Fruit fly (Drosophila melanogaster) whole organism, embryonic: Measurements from ENCODE around the gene Tpst.

Experiments
- CG11723 ChIP-seq: fragments of 200-800 bp; sonication (Bioruptor generic); optimal IDR thresholded peaks from 2 replicates; lab custom pipeline; 2017; ENCODE audit warnings: missing biosample characterization, mild to moderate bottlenecking, missing genetic modification characterization
- CG12219 ChIP-seq: fragments of 200-800 bp; sonication (Bioruptor generic); optimal IDR thresholded peaks from 3 replicates; lab custom pipeline; 2018; ENCODE audit warnings: missing biosample characterization, mild to moderate bottlenecking, missing genetic modification characterization
- CG1233 ChIP-seq: fragments of 200-800 bp; sonication (Bioruptor generic); optimal IDR thresholded peaks from 4 replicates; lab custom pipeline; 2018; ENCODE audit warnings: missing biosample characterization, mild to moderate bottlenecking, missing genetic modification characterization
- CG12769 ChIP-seq: fragments of 200-800 bp; sonication (Bioruptor generic); optimal IDR thresholded peaks from 2 replicates; lab custom pipeline; 2019; ENCODE audit warnings: missing biosample characterization, mild to moderate bottlenecking, missing genetic modification characterization, moderate library complexity
- CG13296 ChIP-seq: fragments of 200-800 bp; sonication (Bioruptor generic); optimal IDR thresholded peaks from 3 replicates; lab custom pipeline; 2018; ENCODE audit warnings: missing biosample characterization, mild to moderate bottlenecking, missing genetic modification characterization
- CG15073 ChIP-seq: fragments of 200-800 bp; sonication (Bioruptor generic); optimal IDR thresholded peaks from 2 replicates; lab custom pipeline; 2016; ENCODE audit warnings: missing biosample characterization, missing genetic modification characterization
- CG1529 ChIP-seq: fragments of 200-800 bp; sonication (Bioruptor generic); optimal IDR thresholded peaks from 3 replicates; lab custom pipeline; 2018; ENCODE audit warnings: missing biosample characterization, missing genetic modification characterization
- CG15479 ChIP-seq: fragments of 200-800 bp; sonication (Bioruptor generic); optimal IDR thresholded peaks from 3 replicates; lab custom pipeline; 2019; ENCODE audit warnings: missing biosample characterization, mild to moderate bottlenecking, missing genetic modification characterization, moderate library complexity
- CG15601 ChIP-seq: fragments of 200-800 bp; sonication (Bioruptor generic); optimal IDR thresholded peaks from 3 replicates; lab custom pipeline; 2019; ENCODE audit warnings: missing biosample characterization, mild to moderate bottlenecking, missing genetic modification characterization, moderate library complexity
- CG1603 ChIP-seq: fragments of 200-800 bp; sonication (Bioruptor generic); optimal IDR thresholded peaks from 2 replicates; lab custom pipeline; 2019; ENCODE audit warnings: missing biosample characterization, mild to moderate bottlenecking, missing genetic modification characterization, moderate library complexity
- CG16863 ChIP-seq: fragments of 200-800 bp; sonication (Bioruptor generic); optimal IDR thresholded peaks from 3 replicates; lab custom pipeline; 2016; ENCODE audit warnings: missing biosample characterization, missing genetic modification characterization
- CG18262 ChIP-seq: fragments of 200-800 bp; optimal IDR thresholded peaks from 3 replicates; lab custom pipeline; 2019; ENCODE audit warnings: missing biosample characterization, mild to moderate bottlenecking, missing genetic modification characterization, moderate library complexity
- CG18599 ChIP-seq: fragments of 200-800 bp; sonication (Bioruptor generic); optimal IDR thresholded peaks from 3 replicates; lab custom pipeline; 2017; ENCODE audit warnings: missing biosample characterization, missing genetic modification characterization, mild to moderate bottlenecking, moderate library complexity, missing genetic modification reagents
- CG2120 ChIP-seq: fragments of 200-800 bp; sonication (Bioruptor generic); optimal IDR thresholded peaks from 3 replicates; lab custom pipeline; 2016; ENCODE audit warnings: missing biosample characterization, missing genetic modification characterization
- CG2202 ChIP-seq: fragments of 200-800 bp; sonication (Bioruptor generic); optimal IDR thresholded peaks from 2 replicates; lab custom pipeline; 2018; ENCODE audit warnings: missing biosample characterization, mild to moderate bottlenecking, missing genetic modification characterization
- CG2678 ChIP-seq: fragments of 200-800 bp; sonication (Bioruptor generic); optimal IDR thresholded peaks from 3 replicates; lab custom pipeline; 2019; ENCODE audit warnings: missing biosample characterization, mild to moderate bottlenecking, missing genetic modification characterization, moderate library complexity
- CG2889 ChIP-seq: fragments of 200-800 bp; sonication (Bioruptor generic); IDR thresholded peaks from 3 replicates; pipeline ENCODE4 v1.3.6; 2022; ENCODE audit warnings: missing biosample characterization, missing genetic modification characterization
- CG4328 ChIP-seq: fragments of 200-800 bp; sonication (Bioruptor generic); optimal IDR thresholded peaks from 3 replicates; lab custom pipeline; 2017; ENCODE audit warnings: missing biosample characterization, missing genetic modification reagents, missing genetic modification characterization
- CG6175 ChIP-seq: fragments of 200-800 bp; sonication (Bioruptor generic); IDR thresholded peaks from 3 replicates; pipeline ENCODE4 v1.3.6; 2022; ENCODE audit warnings: missing biosample characterization, missing genetic modification characterization
- CG7556 ChIP-seq: fragments of 200-800 bp; sonication (Bioruptor generic); optimal IDR thresholded peaks from 2 replicates; lab custom pipeline; 2017; ENCODE audit warnings: missing biosample characterization, mild to moderate bottlenecking, missing genetic modification characterization
- CG7928 ChIP-seq: fragments of 200-800 bp; sonication (Bioruptor generic); optimal IDR thresholded peaks from 2 replicates; lab custom pipeline; 2017; ENCODE audit warnings: missing biosample characterization, mild to moderate bottlenecking, missing genetic modification characterization
- CG9727 ChIP-seq: fragments of 200-800 bp; sonication (Bioruptor generic); optimal IDR thresholded peaks from 3 replicates; lab custom pipeline; 2017; ENCODE audit warnings: missing biosample characterization, mild to moderate bottlenecking, missing genetic modification characterization
- Hmr ChIP-seq: fragments of 200-800 bp; sonication (Bioruptor generic); optimal IDR thresholded peaks from 3 replicates; lab custom pipeline; 2017; ENCODE audit warnings: mild to moderate bottlenecking, missing biosample characterization, missing genetic modification reagents, missing genetic modification characterization
- Kr ChIP-seq: fragments of 200-800 bp; sonication (Bioruptor generic); optimal IDR thresholded peaks from 2 replicates; lab custom pipeline; 2017; ENCODE audit warnings: missing biosample characterization, mild to moderate bottlenecking, missing genetic modification characterization
- MBD-R2 ChIP-seq: fragments of 200-800 bp; sonication (Bioruptor generic); IDR thresholded peaks from 2 replicates; pipeline ENCODE4 v1.3.6; 2022; ENCODE audit warnings: missing biosample characterization, missing genetic modification characterization
- Med ChIP-seq: fragments of 200-800 bp; sonication (Bioruptor generic); peaks from one replicate; lab custom pipeline; 2016; ENCODE audit warnings: missing biosample characterization, missing genetic modification characterization, mild to moderate bottlenecking, inconsistent platforms, moderate library complexity
- Meics ChIP-seq: fragments of 200-800 bp; sonication (Bioruptor generic); optimal IDR thresholded peaks from 2 replicates; lab custom pipeline; 2017; ENCODE audit warnings: missing biosample characterization, mild to moderate bottlenecking, missing genetic modification characterization
- NFAT ChIP-seq: fragments of 200-800 bp; sonication (Bioruptor generic); IDR thresholded peaks from 2 replicates; pipeline ENCODE4 v1.3.6; 2022; ENCODE audit warnings: missing biosample characterization, missing genetic modification characterization
- Pdp1 ChIP-seq, 2 experiments: fragments of 200-800 bp; sonication (Bioruptor generic); optimal IDR thresholded peaks; 3 replicates each; lab custom pipeline; 2016; ENCODE audit warnings: missing biosample characterization in 2 of 2, missing genetic modification characterization in 2 of 2, mild to moderate bottlenecking in 1 of 2, moderate library complexity in 1 of 2
- Sry-β ChIP-seq: fragments of 200-800 bp; sonication (Bioruptor generic); optimal IDR thresholded peaks from 2 replicates; lab custom pipeline; 2018; ENCODE audit warnings: missing biosample characterization, mild to moderate bottlenecking, missing genetic modification characterization, moderate library complexity
- az2 ChIP-seq: fragments of 200-800 bp; sonication (Bioruptor generic); optimal IDR thresholded peaks from 3 replicates; lab custom pipeline; 2016; ENCODE audit warnings: missing biosample characterization, missing genetic modification characterization
- ci ChIP-seq: fragments of 200-800 bp; sonication (Bioruptor generic); IDR thresholded peaks from 3 replicates; pipeline ENCODE4 v1.3.6; 2022; ENCODE audit warnings: missing biosample characterization, missing genetic modification characterization
- crc ChIP-seq: fragments of 200-800 bp; sonication (Bioruptor generic); optimal IDR thresholded peaks from 2 replicates; lab custom pipeline; 2016; ENCODE audit warnings: missing biosample characterization, missing genetic modification characterization
- crol ChIP-seq: fragments of 200-800 bp; sonication (Bioruptor generic); IDR thresholded peaks from 2 replicates; pipeline ENCODE4 v1.3.6; 2022; ENCODE audit warnings: missing biosample characterization, missing genetic modification characterization
- cwo ChIP-seq: fragments of 200-800 bp; sonication (Bioruptor generic); optimal IDR thresholded peaks from 3 replicates; lab custom pipeline; 2017; ENCODE audit warnings: missing biosample characterization, missing genetic modification characterization, mild to moderate bottlenecking, moderate library complexity, missing genetic modification reagents
- fd102C ChIP-seq: fragments of 200-800 bp; sonication (Bioruptor generic); optimal IDR thresholded peaks from 2 replicates; lab custom pipeline; 2018; ENCODE audit warnings: missing biosample characterization, mild to moderate bottlenecking, missing genetic modification characterization, moderate library complexity
- ftz-f1 ChIP-seq: fragments of 200-800 bp; sonication (Bioruptor generic); optimal IDR thresholded peaks from 2 replicates; lab custom pipeline; 2016; ENCODE audit warnings: missing biosample characterization, missing genetic modification characterization
- grau ChIP-seq: fragments of 200-800 bp; optimal IDR thresholded peaks from 3 replicates; lab custom pipeline; 2019; ENCODE audit warnings: missing biosample characterization, mild to moderate bottlenecking, missing genetic modification characterization, moderate library complexity
- gsb ChIP-seq: fragments of 200-800 bp; sonication (Bioruptor generic); IDR thresholded peaks from 2 replicates; pipeline ENCODE4 v1.3.6; 2022; ENCODE audit warnings: missing biosample characterization, missing genetic modification characterization
- insv ChIP-seq, 2 experiments: fragments of 200-800 bp; sonication (Bioruptor generic); optimal IDR thresholded peaks; 3 replicates each; lab custom pipeline; 2016 to 2018; ENCODE audit warnings: missing biosample characterization in 2 of 2, missing genetic modification characterization in 2 of 2
- schlank ChIP-seq: fragments of 200-800 bp; sonication (Bioruptor generic); optimal IDR thresholded peaks from 2 replicates; lab custom pipeline; 2018; ENCODE audit warnings: missing biosample characterization, mild to moderate bottlenecking, missing genetic modification characterization
- sd ChIP-seq: fragments of 200-800 bp; sonication (Bioruptor generic); optimal IDR thresholded peaks from 3 replicates; lab custom pipeline; 2018; ENCODE audit warnings: missing biosample characterization, mild to moderate bottlenecking, missing genetic modification characterization, moderate library complexity
- sens ChIP-seq: fragments of 200-800 bp; sonication (Bioruptor generic); peaks from one replicate; lab custom pipeline; 2016; ENCODE audit warnings: missing biosample characterization, missing genetic modification characterization
- so ChIP-seq: fragments of 200-800 bp; sonication (Bioruptor generic); IDR thresholded peaks from 3 replicates; pipeline ENCODE4 v1.3.6; 2022; ENCODE audit warnings: missing biosample characterization, missing genetic modification characterization
- sob ChIP-seq: fragments of 200-800 bp; sonication (Bioruptor generic); IDR thresholded peaks from 2 replicates; pipeline ENCODE4 v1.3.6; 2022; ENCODE audit warnings: missing biosample characterization, missing genetic modification characterization
- sug ChIP-seq: fragments of 200-800 bp; optimal IDR thresholded peaks from 2 replicates; lab custom pipeline; 2019; ENCODE audit warnings: missing biosample characterization, mild to moderate bottlenecking, missing genetic modification characterization, moderate library complexity
- tll ChIP-seq, 2 experiments: fragments of 200-800 bp in 1 of 2; fragments of >200 bp in 1 of 2; sonication (Bioruptor generic) in 1 of 2; optimal IDR thresholded peaks; 2 replicates each; lab custom pipeline; 2017 to 2019; ENCODE audit warnings: missing biosample characterization in 2 of 2, missing genetic modification characterization in 2 of 2, mild to moderate bottlenecking in 1 of 2, moderate library complexity in 1 of 2
- ttk ChIP-seq: fragments of 200-800 bp; sonication (Bioruptor generic); IDR thresholded peaks from 2 replicates; pipeline ENCODE4 v2.1.2; 2022; ENCODE audit warnings: missing biosample characterization, missing genetic modification characterization

The Tpst gene

DNA sequence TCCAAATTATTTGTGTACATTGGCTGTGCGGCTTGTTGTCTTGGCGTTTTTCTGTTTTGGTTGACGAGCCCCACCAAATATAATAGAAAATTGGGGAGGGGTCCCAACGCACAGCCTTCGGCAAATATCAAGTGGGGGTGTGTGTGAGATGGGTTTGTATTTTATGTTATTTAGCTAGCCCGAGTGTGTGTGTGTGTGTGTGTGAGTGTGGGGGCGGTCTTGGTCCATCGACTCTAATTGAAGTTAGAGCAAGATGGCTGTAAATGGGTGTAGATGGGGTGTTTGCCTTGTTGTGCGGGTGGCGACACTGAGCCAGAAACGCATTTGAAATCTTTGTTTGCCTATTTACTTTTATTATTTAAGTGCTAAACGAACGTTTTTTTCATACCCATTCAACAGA is 69.0 kb downstream of the Tpst start (continued):
- peak; percentile 17 for TF ChIP-seq CG12219

DNA sequence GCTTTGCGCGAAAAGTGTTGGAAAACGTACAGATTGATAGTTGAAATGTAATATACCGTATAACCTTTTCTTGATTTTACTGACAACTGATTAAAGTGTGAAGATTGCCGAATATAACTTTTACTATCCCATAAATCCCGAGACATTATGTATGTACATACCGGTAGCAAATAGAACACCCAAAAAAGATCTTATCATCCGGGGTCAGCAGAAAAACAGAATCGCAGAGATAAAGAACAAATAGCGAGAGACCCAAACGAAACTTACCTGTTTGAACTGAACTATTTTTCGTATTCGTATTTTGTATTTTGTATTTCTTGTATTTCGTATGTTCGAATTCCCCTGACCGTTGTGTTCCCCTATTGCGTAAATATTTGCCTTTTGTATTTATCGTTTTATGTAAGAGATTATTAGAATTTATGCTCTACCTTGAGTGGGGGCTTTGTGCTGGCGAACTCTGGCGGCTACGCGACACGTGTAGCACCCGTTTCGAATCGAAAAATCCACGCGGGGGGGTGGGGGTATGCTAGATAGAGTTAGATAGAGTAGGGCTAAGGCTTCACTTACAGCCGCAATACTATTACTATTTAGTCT is 69.8 kb downstream of the Tpst start:
- TF ChIP-seq MBD-R2 (no peak), grau (tag; lab: Kevin White, UChicago) (peak; percentile 4), CG11723 (GFP tag; lab: Kevin White, UChicago) (no peak), fd102C (peak; percentile 14), crc (GFP tag; lab: Kevin White, UChicago) (peak; percentile 1), CG16863 (GFP tag; lab: Kevin White, UChicago) (no peak), CG13296 (GFP tag; lab: Kevin White, UChicago) (no peak), sob (GFP tag; lab: Robert Waterston, UW) (no peak), CG2120 (GFP tag; lab: Kevin White, UChicago) (peak; percentile 30), Sry-β (GFP tag; lab: Kevin White, UChicago) (no peak), so (GFP tag; lab: Robert Waterston, UW) (peak; percentile 27; the same call in 1 of the 3 replicates), ftz-f1 (GFP tag; lab: Kevin White, UChicago) (no peak), Hmr (peak; percentile 58), sd (tag; lab: Kevin White, UChicago) (peak; percentile 59), CG1603 (tag; lab: Kevin White, UChicago) (peak; percentile 8), ci (GFP tag; lab: Robert Waterston, UW) (peak; percentile 53; the same call in 2 of the 3 replicates), CG12769 (peak; percentile 12), cwo (GFP tag; lab: Kevin White, UChicago) (peak; percentile 81), CG9727 (GFP tag; lab: Kevin White, UChicago) (peak; percentile 12), insv (GFP tag; optimal IDR thresholded peaks at IDR 0.05; lab: Kevin White, UChicago) (no peak), CG2889 (GFP tag; lab: Robert Waterston, UW) (no peak), crol (GFP tag; lab: Robert Waterston, UW) (peak; percentile 41), Kr (GFP tag; lab: Kevin White, UChicago) (peak; percentile 46), CG15073 (GFP tag; lab: Kevin White, UChicago) (no peak), CG15479 (peak; percentile 59), gsb (GFP tag; lab: Robert Waterston, UW) (no peak), sug (tag; lab: Kevin White, UChicago) (peak; percentile 37), Pdp1 (GFP tag; optimal IDR thresholded peaks at IDR 0.05; lab: Kevin White, UChicago) (peak in 1 of 2 experiments; percentile 80), CG18262 (tag; lab: Kevin White, UChicago) (no peak), Med (GFP tag; lab: Kevin White, UChicago) (peak; percentile 64), CG2678 (tag; lab: Kevin White, UChicago) (peak; percentile 32), az2 (GFP tag; lab: Kevin White, UChicago) (no peak), CG2202 (tag; lab: Kevin White, UChicago) (peak; percentile 48), CG4328 (GFP tag; lab: Kevin White, UChicago) (peak; percentile 6), ttk (GFP tag; lab: Robert Waterston, UW) (no peak), CG1233 (GFP tag; lab: Kevin White, UChicago) (peak; percentile 35), CG7928 (no peak), sens (peak; percentile 87), NFAT (peak; percentile 26; the same call in 1 of the 2 replicates), schlank (tag; lab: Kevin White, UChicago) (peak; percentile 39), CG6175 (GFP tag; lab: Robert Waterston, UW) (no peak), CG18599 (GFP tag; lab: Kevin White, UChicago) (peak; percentile 4), CG15601 (tag; lab: Kevin White, UChicago) (peak; percentile 14), Meics (GFP tag; lab: Kevin White, UChicago) (peak; percentile 24), tll (GFP tag; optimal IDR thresholded peaks at IDR 0.05; lab: Kevin White, UChicago) (peak in 1 of 2 experiments; percentile 21), CG7556 (peak; percentile 11), CG1529 (GFP tag; lab: Kevin White, UChicago) (no peak)
